Fruit fly (Drosophila melanogaster): Measurements from ENCODE around the gene ppan.

ppan gene

dm6 chr3R:21126673-21127284 is 10.7 kb downstream of the ppan start:
- peak; percentile 19 for TF ChIP-seq nom (GFP tag; optimal IDR thresholded peaks at IDR 0.05)
- peak; percentile 68 for TF ChIP-seq CG4617 (GFP tag; optimal IDR thresholded peaks at IDR 0.05; ENCODE audit: borderline replicate concordance)
- no peak for TF ChIP-seq D19A (tag; optimal IDR thresholded peaks at IDR 0.05)
- TF ChIP-seq pan (optimal IDR thresholded peaks at IDR 0.05), result no peak
- TF ChIP-seq pan (GFP tag; optimal IDR thresholded peaks at IDR 0.05 in 1 of 2, IDR thresholded peaks at IDR 0.05 in 1 of 2), result no peak
- peak; percentile 18; the same call in 1 of the 2 replicates for TF ChIP-seq NFAT (GFP tag; IDR thresholded peaks at IDR 0.05)
- TF ChIP-seq sr (GFP tag; IDR thresholded peaks at IDR 0.05), result 0 out of 3 replicates have a peak, but pooled peaks have one; percentile 26
- 0 out of 2 replicates have a peak, but pooled peaks have one; percentile 34 for TF ChIP-seq chm (GFP tag; IDR thresholded peaks at IDR 0.05)
- TF ChIP-seq CG4404 (GFP tag; IDR thresholded peaks at IDR 0.05), result no peak
- TF ChIP-seq CG1647 (GFP tag; optimal IDR thresholded peaks at IDR 0.05), result no peak
- peak; percentile 72 for TF ChIP-seq CG1832 (GFP tag; optimal IDR thresholded peaks at IDR 0.05)
- TF ChIP-seq cg (GFP tag; optimal IDR thresholded peaks at IDR 0.05), result peak; percentile 97
- TF ChIP-seq CG16779 (GFP tag; IDR thresholded peaks at IDR 0.05), result no peak
- TF ChIP-seq sens (GFP tag), result peak; percentile 35
- no peak for TF ChIP-seq ara (GFP tag; IDR thresholded peaks at IDR 0.05)
- TF ChIP-seq al (GFP tag; IDR thresholded peaks at IDR 0.05), result no peak
- TF ChIP-seq MESR4 (GFP tag; optimal IDR thresholded peaks at IDR 0.05), result peak; percentile 40
- peak; percentile 92 for TF ChIP-seq CG8478 (optimal IDR thresholded peaks at IDR 0.05)
- TF ChIP-seq chinmo (GFP tag; IDR thresholded peaks at IDR 0.05; ENCODE audit: partially characterized antibody), result 0 out of 4 replicates have a peak, but pooled peaks have one; percentile 34
- 0 out of 2 replicates have a peak, but pooled peaks have one; percentile 6 for TF ChIP-seq Nf-YA (GFP tag; IDR thresholded peaks at IDR 0.05)
- TF ChIP-seq CTCF (GFP tag; optimal IDR thresholded peaks at IDR 0.05), result peak; percentile 73
- no peak for TF ChIP-seq CG15269 (tag; optimal IDR thresholded peaks at IDR 0.05)
- TF ChIP-seq YL-1 (GFP tag; optimal IDR thresholded peaks at IDR 0.05), result peak; percentile 16
- peak in 1 of 2 experiments; percentile 3 for TF ChIP-seq Eip74EF (GFP tag; optimal IDR thresholded peaks at IDR 0.05)

DNA sequence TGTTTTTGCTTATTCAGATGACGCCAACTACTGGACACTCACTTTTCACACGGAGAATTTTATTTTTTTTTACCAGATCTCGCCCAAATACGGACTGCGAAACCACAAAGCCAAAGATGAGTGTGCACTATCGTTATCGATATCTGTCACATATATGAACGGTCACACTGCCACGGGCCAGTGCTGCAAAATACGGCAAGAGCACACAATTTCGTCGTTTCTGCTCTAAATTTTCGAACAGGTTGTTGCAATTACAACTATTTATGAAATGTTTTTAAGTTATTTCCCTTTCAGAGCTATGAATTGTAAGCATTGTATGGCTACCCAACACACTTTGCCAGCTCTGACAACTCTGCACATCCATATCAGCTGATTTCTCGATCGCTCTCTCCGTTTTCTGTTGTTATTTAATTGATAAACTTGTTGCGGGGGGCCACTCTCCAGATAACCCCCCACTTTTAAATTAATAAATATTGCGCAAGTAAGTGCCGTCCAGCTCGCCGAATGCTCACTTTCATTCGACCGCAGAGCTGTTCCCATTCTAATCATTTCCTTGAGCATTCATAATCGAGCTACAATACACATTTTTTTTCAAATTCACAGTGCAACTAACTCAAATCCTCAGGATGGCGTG is 11.4 kb downstream of the ppan start, which contains the start of the genes slmb and CG5793:
Gene slmb (minus strand): TSS at position 134 of the 634 bp plus-strand sequence.
Gene CG5793 (plus strand): TSS at position 222 of the 634 bp plus-strand sequence.
- peak; percentile 24 for TF ChIP-seq p53 (GFP tag; optimal IDR thresholded peaks at IDR 0.05)
- TF ChIP-seq E2f2 (GFP tag; IDR thresholded peaks at IDR 0.05), result peak; percentile 63
- TF ChIP-seq ap (GFP tag; IDR thresholded peaks at IDR 0.05), result no peak
- TF ChIP-seq br (optimal IDR thresholded peaks at IDR 0.05), result no peak
- TF ChIP-seq CG8290 (GFP tag; optimal IDR thresholded peaks at IDR 0.05), result peak; percentile 23
- TF ChIP-seq CG8290 (tag; optimal IDR thresholded peaks at IDR 0.05), result no peak
- peak; percentile 34 for TF ChIP-seq B-H2 (GFP tag; optimal IDR thresholded peaks at IDR 0.05)
- peak; percentile 65 for TF ChIP-seq Xbp1 (GFP tag; optimal IDR thresholded peaks at IDR 0.05)
- TF ChIP-seq HmgD (GFP tag; optimal IDR thresholded peaks at IDR 0.05), result peak; percentile 56
- TF ChIP-seq NFAT (GFP tag; IDR thresholded peaks at IDR 0.05), result 0 out of 2 replicates have a peak, but pooled peaks have one; percentile 29
- TF ChIP-seq trem (tag; optimal IDR thresholded peaks at IDR 0.05), result peak; percentile 41
- 0 out of 2 replicates have a peak, but pooled peaks have one; percentile 10 for TF ChIP-seq CG11247 (GFP tag; IDR thresholded peaks at IDR 0.05)
- TF ChIP-seq luna (GFP tag; optimal IDR thresholded peaks at IDR 0.05), result peak; percentile 9
- TF ChIP-seq CG9876 (GFP tag; optimal IDR thresholded peaks at IDR 0.05), result peak; percentile 35
- peak; percentile 24 for TF ChIP-seq CG3065 (GFP tag; optimal IDR thresholded peaks at IDR 0.05)
- TF ChIP-seq Rfx (GFP tag; IDR thresholded peaks at IDR 0.05), result peak; percentile 46
- TF ChIP-seq pho (GFP tag; optimal IDR thresholded peaks at IDR 0.05), result peak; percentile 72
- TF ChIP-seq CG15479 (GFP tag; optimal IDR thresholded peaks at IDR 0.05), result peak; percentile 0
- peak; percentile 42 for TF ChIP-seq MESR4 (GFP tag; optimal IDR thresholded peaks at IDR 0.05)
- TF ChIP-seq sens (GFP tag), result peak; percentile 90
- TF ChIP-seq CG11723 (GFP tag; optimal IDR thresholded peaks at IDR 0.05), result peak; percentile 17
- peak; percentile 32; the same call in 1 of the 3 replicates for TF ChIP-seq dysf (GFP tag; IDR thresholded peaks at IDR 0.05)
- TF ChIP-seq grau (tag; optimal IDR thresholded peaks at IDR 0.05), result peak; percentile 37
- TF ChIP-seq CG6791 (GFP tag; IDR thresholded peaks at IDR 0.05; ENCODE audit: partially characterized antibody), result peak; percentile 65
- TF ChIP-seq btn (GFP tag; optimal IDR thresholded peaks at IDR 0.05), result no peak
- TF ChIP-seq CG13624 (GFP tag; optimal IDR thresholded peaks at IDR 0.05), result peak; percentile 77
- peak; percentile 46; the same call in 1 of the 2 replicates for TF ChIP-seq CG14441 (GFP tag; IDR thresholded peaks at IDR 0.05)
- peak; percentile 46 for TF ChIP-seq bigmax (GFP tag; optimal IDR thresholded peaks at IDR 0.05)
- TF ChIP-seq nmo (GFP tag; optimal IDR thresholded peaks at IDR 0.05), result peak; percentile 61
